Fruit fly (Drosophila melanogaster) S2 (cell line): ENCODE results near the gene Act87E.

ENCODE experiments used
- CG8478 ChIP-seq: fragments of >200 bp; optimal IDR thresholded peaks from 2 replicates; lab custom pipeline; 2018
- CTCF ChIP-seq, 2 experiments: fragments of >200 bp; optimal IDR thresholded peaks; 2 replicates each; lab custom pipeline; 2018

Act87E gene

dm6 chr3R:13425470-13426033 is at the start of gene Act87E:
Act87E (plus strand) TSS chr3R:13425983.
- TF ChIP-seq CTCF (optimal IDR thresholded peaks at IDR 0.05; lab: Kevin White, UChicago) (no peak), CG8478 (lab: Kevin White, UChicago) (no peak)

dm6 chr3R:13379675-13380074 is 46.1 kb upstream of the Act87E start, which contains the start of the genes CG9813 and CG8870:
CG9813 (minus strand) TSS chr3R:13379775.
CG8870 (plus strand) TSS chr3R:13379842.
- no peak for TF ChIP-seq CG8478 (lab: Kevin White, UChicago)
- no peak for TF ChIP-seq CTCF (optimal IDR thresholded peaks at IDR 0.05; lab: Kevin White, UChicago)

- no peak for TF ChIP-seq CTCF (optimal IDR thresholded peaks at IDR 0.05; lab: Kevin White, UChicago)
- no peak for TF ChIP-seq CG8478 (lab: Kevin White, UChicago)
Measured at dm6 chr3R:13381744-13382435, 43.9 kb upstream of the Act87E start, which contains the start of the genes mRpS21 and Droj2. mRpS21 (minus strand) TSS chr3R:13381809. Droj2 (plus strand) TSS chr3R:13382106.

- no peak for TF ChIP-seq CTCF (optimal IDR thresholded peaks at IDR 0.05; lab: Kevin White, UChicago)
Measured at dm6 chr3R:13382656-13383142, 43.1 kb upstream of the Act87E start.

- TF ChIP-seq CG8478 (lab: Kevin White, UChicago) (no peak), CTCF (optimal IDR thresholded peaks at IDR 0.05; lab: Kevin White, UChicago) (no peak)
Measured at dm6 chr3R:13385105-13385504, 40.7 kb upstream of the Act87E start.

dm6 chr3R:13388160-13388870 is 37.5 kb upstream of the Act87E start, which contains the start of gene CG9799:
CG9799 (minus strand) TSS chr3R:13388709.
- TF ChIP-seq CG8478 (lab: Kevin White, UChicago) (no peak), CTCF (optimal IDR thresholded peaks at IDR 0.05; lab: Kevin White, UChicago) (no peak)

- TF ChIP-seq CG8478 (lab: Kevin White, UChicago), result no peak
- TF ChIP-seq CTCF (optimal IDR thresholded peaks at IDR 0.05; lab: Kevin White, UChicago), result no peak
Measured at dm6 chr3R:13390490-13390889, 35.3 kb upstream of the Act87E start.

dm6 chr3R:13393009-13393408 is 32.8 kb upstream of the Act87E start:
- no peak for TF ChIP-seq CTCF (optimal IDR thresholded peaks at IDR 0.05; lab: Kevin White, UChicago)
- no peak for TF ChIP-seq CG8478 (lab: Kevin White, UChicago)

dm6 chr3R:13395133-13395532 is 30.6 kb upstream of the Act87E start, which contains the start of gene CCHa2:
CCHa2 (minus strand) TSS chr3R:13395197.
- TF ChIP-seq CG8478 (lab: Kevin White, UChicago), result no peak
- TF ChIP-seq CTCF (optimal IDR thresholded peaks at IDR 0.05; lab: Kevin White, UChicago), result no peak

dm6 chr3R:13397040-13397439 is 28.7 kb upstream of the Act87E start, which contains the start of gene CG14374:
CG14374 (minus strand) TSS chr3R:13397140.
- TF ChIP-seq CG8478 (lab: Kevin White, UChicago) (no peak), CTCF (optimal IDR thresholded peaks at IDR 0.05; lab: Kevin White, UChicago) (no peak)

dm6 chr3R:13397535-13397934 is 28.2 kb upstream of the Act87E start, which contains the start of gene CG14377:
CG14377 (plus strand) TSS chr3R:13397835.
- no peak for TF ChIP-seq CTCF (optimal IDR thresholded peaks at IDR 0.05; lab: Kevin White, UChicago)
- TF ChIP-seq CG8478 (lab: Kevin White, UChicago), result no peak

dm6 chr3R:13400902-13401721 is 24.7 kb upstream of the Act87E start:
- TF ChIP-seq CTCF (optimal IDR thresholded peaks at IDR 0.05; lab: Kevin White, UChicago) (no peak), CG8478 (lab: Kevin White, UChicago) (no peak)

dm6 chr3R:13401722-13402296 is 24.0 kb upstream of the Act87E start, which contains the start of gene GILT1:
GILT1 (minus strand) TSS chr3R:13401862.
- TF ChIP-seq CTCF (optimal IDR thresholded peaks at IDR 0.05; lab: Kevin White, UChicago) (no peak), CG8478 (lab: Kevin White, UChicago) (no peak)
